Worm (Caenorhabditis elegans) whole organism, L3 larva: ENCODE data around the gene zak-1.

ENCODE experiments used
- ZK546.5 ChIP-seq: sonication (generic microtip); optimal IDR thresholded peaks from 2 replicates; lab custom pipeline; 2017; ENCODE audit warnings: missing biosample characterization, missing genetic modification characterization
- aly-2 ChIP-seq: fragments of 150-350 bp; optimal IDR thresholded peaks from 2 replicates; lab custom pipeline; 2014; ENCODE audit warnings: missing biosample characterization, missing genetic modification characterization
- ama-1 ChIP-seq: fragments of 150-350 bp; optimal IDR thresholded peaks from 2 replicates; lab custom pipeline; 2018
- ceh-16 ChIP-seq: sonication (generic microtip); optimal IDR thresholded peaks from 2 replicates; lab custom pipeline; 2017; ENCODE audit warnings: missing biosample characterization, missing genetic modification characterization
- ceh-28 ChIP-seq: fragments of 150-350 bp; optimal IDR thresholded peaks from 2 replicates; lab custom pipeline; 2014; ENCODE audit warnings: missing biosample characterization, missing genetic modification reagents, missing genetic modification characterization
- ceh-82 ChIP-seq: fragments of 150-350 bp; optimal IDR thresholded peaks from 2 replicates; lab custom pipeline; 2014; ENCODE audit warnings: missing biosample characterization, missing genetic modification characterization
- ceh-9 ChIP-seq: sonication (generic microtip); optimal IDR thresholded peaks from 2 replicates; lab custom pipeline; 2018; ENCODE audit warnings: missing biosample characterization, missing genetic modification characterization
- daf-12 ChIP-seq: fragments of 150-350 bp; optimal IDR thresholded peaks from 2 replicates; lab custom pipeline; 2014; ENCODE audit warnings: missing biosample characterization, missing genetic modification reagents, missing genetic modification characterization
- egl-27 ChIP-seq: sonication (generic microtip); optimal IDR thresholded peaks from 4 replicates; lab custom pipeline; 2017; ENCODE audit warnings: missing biosample characterization, missing genetic modification reagents, missing genetic modification characterization
- egl-5 ChIP-seq: fragments of 150-350 bp; optimal IDR thresholded peaks from 2 replicates; lab custom pipeline; 2017; ENCODE audit warnings: missing biosample characterization, missing genetic modification reagents, missing genetic modification characterization, inconsistent platforms
- elt-1 ChIP-seq: fragments of 150-350 bp; optimal IDR thresholded peaks from 2 replicates; lab custom pipeline; 2014; ENCODE audit warnings: missing biosample characterization, missing genetic modification characterization
- elt-2 ChIP-seq: sonication (generic microtip); optimal IDR thresholded peaks from 2 replicates; lab custom pipeline; 2016; ENCODE audit warnings: missing genetic modification reagents, mild to moderate bottlenecking, missing genetic modification characterization, missing compliant biosample characterization
- eor-1 ChIP-seq, 2 experiments: fragments of 150-350 bp; optimal IDR thresholded peaks; 2 replicates each; lab custom pipeline; 2014 to 2018; ENCODE audit warnings: missing biosample characterization in 2 of 2, missing genetic modification characterization in 2 of 2
- fkh-10 ChIP-seq: sonication (generic microtip); optimal IDR thresholded peaks from 2 replicates; lab custom pipeline; 2017; ENCODE audit warnings: missing biosample characterization, missing genetic modification reagents, missing genetic modification characterization
- fos-1 ChIP-seq: fragments of 150-350 bp; optimal IDR thresholded peaks from 2 replicates; lab custom pipeline; 2014; ENCODE audit warnings: missing biosample characterization, missing genetic modification characterization
- hmg-11 ChIP-seq: sonication (generic microtip); optimal IDR thresholded peaks from 2 replicates; lab custom pipeline; 2016; ENCODE audit warnings: missing genetic modification characterization, missing compliant biosample characterization
- jun-1 ChIP-seq: fragments of 150-350 bp; optimal IDR thresholded peaks from 2 replicates; lab custom pipeline; 2014; ENCODE audit warnings: missing biosample characterization, missing genetic modification reagents, missing genetic modification characterization
- lin-15B ChIP-seq: fragments of 150-350 bp; optimal IDR thresholded peaks from 2 replicates; lab custom pipeline; 2014; ENCODE audit warnings: missing biosample characterization, missing genetic modification characterization
- lin-39 ChIP-seq: fragments of 150-350 bp; optimal IDR thresholded peaks from 2 replicates; lab custom pipeline; 2018; ENCODE audit warnings: missing biosample characterization, missing genetic modification reagents, missing genetic modification characterization
- lsy-12 ChIP-seq: sonication (generic microtip); optimal IDR thresholded peaks from 2 replicates; lab custom pipeline; 2016; ENCODE audit warnings: mild to moderate bottlenecking, missing genetic modification characterization, missing compliant biosample characterization
- mml-1 ChIP-seq: fragments of 150-350 bp; sonication (generic microtip); optimal IDR thresholded peaks from 3 replicates; lab custom pipeline; 2014; ENCODE audit warnings: missing biosample characterization, missing genetic modification characterization
- nfya-1 ChIP-seq: sonication (generic microtip); optimal IDR thresholded peaks from 2 replicates; lab custom pipeline; 2017; ENCODE audit warnings: missing genetic modification characterization, mild to moderate bottlenecking, missing compliant biosample characterization, antibody characterized with exemption, moderate library complexity; ENCODE audit not compliant: insufficient read depth
- nhr-11 ChIP-seq: fragments of 150-350 bp; optimal IDR thresholded peaks from 2 replicates; lab custom pipeline; 2014; ENCODE audit warnings: missing biosample characterization, missing genetic modification characterization
- nhr-12 ChIP-seq: fragments of 150-350 bp; optimal IDR thresholded peaks from 2 replicates; lab custom pipeline; 2014; ENCODE audit warnings: missing biosample characterization, missing genetic modification characterization
- nhr-23 ChIP-seq: fragments of 150-350 bp; optimal IDR thresholded peaks from 2 replicates; lab custom pipeline; 2014; ENCODE audit warnings: missing biosample characterization, missing genetic modification reagents, missing genetic modification characterization
- nhr-237 ChIP-seq: fragments of 150-350 bp; optimal IDR thresholded peaks from 2 replicates; lab custom pipeline; 2014; ENCODE audit warnings: missing biosample characterization, missing genetic modification characterization
- nhr-25 ChIP-seq: sonication (generic microtip); optimal IDR thresholded peaks from 2 replicates; lab custom pipeline; 2017; ENCODE audit warnings: missing biosample characterization, missing genetic modification characterization
- nhr-28 ChIP-seq: fragments of 150-350 bp; optimal IDR thresholded peaks from 2 replicates; lab custom pipeline; 2014; ENCODE audit warnings: missing biosample characterization, missing genetic modification characterization
- nhr-43 ChIP-seq: sonication (generic microtip); optimal IDR thresholded peaks from 2 replicates; lab custom pipeline; 2016; ENCODE audit warnings: mild to moderate bottlenecking, missing genetic modification characterization, missing compliant biosample characterization; ENCODE audit not compliant: poor library complexity, severe bottlenecking
- nhr-67 ChIP-seq: fragments of 150-350 bp; optimal IDR thresholded peaks from 2 replicates; lab custom pipeline; 2014; ENCODE audit warnings: missing biosample characterization, missing genetic modification characterization
- nhr-76 ChIP-seq: fragments of 150-350 bp; sonication (generic microtip); optimal IDR thresholded peaks from 5 replicates; lab custom pipeline; 2014; ENCODE audit warnings: missing biosample characterization, missing genetic modification characterization
- nhr-77 ChIP-seq: fragments of 150-350 bp; optimal IDR thresholded peaks from 2 replicates; lab custom pipeline; 2014; ENCODE audit warnings: missing biosample characterization, missing genetic modification characterization
- pha-4 ChIP-seq: fragments of 150-350 bp; optimal IDR thresholded peaks from 2 replicates; lab custom pipeline; 2014; ENCODE audit warnings: missing biosample characterization, missing genetic modification reagents, missing genetic modification characterization
- pqm-1 ChIP-seq: fragments of 150-350 bp; optimal IDR thresholded peaks from 2 replicates; lab custom pipeline; 2017; ENCODE audit warnings: missing biosample characterization, missing genetic modification characterization, inconsistent platforms
- sea-2 ChIP-seq: fragments of 150-350 bp; sonication (generic microtip); optimal IDR thresholded peaks from 4 replicates; lab custom pipeline; 2014; ENCODE audit warnings: missing biosample characterization, missing genetic modification reagents, missing genetic modification characterization
- snpc-4 ChIP-seq: fragments of 150-350 bp; optimal IDR thresholded peaks from 2 replicates; lab custom pipeline; 2014; ENCODE audit warnings: missing biosample characterization, missing genetic modification characterization
- tbx-2 ChIP-seq: sonication (generic microtip); optimal IDR thresholded peaks from 2 replicates; lab custom pipeline; 2016; ENCODE audit warnings: mild to moderate bottlenecking, missing genetic modification characterization, missing compliant biosample characterization
- unc-39 ChIP-seq: sonication (generic microtip); optimal IDR thresholded peaks from 4 replicates; lab custom pipeline; 2017; ENCODE audit warnings: missing biosample characterization, missing genetic modification characterization
- unc-62 ChIP-seq: fragments of 150-350 bp; sonication (generic microtip); optimal IDR thresholded peaks from 4 replicates; lab custom pipeline; 2014; ENCODE audit warnings: missing biosample characterization, missing genetic modification reagents, missing genetic modification characterization
- zag-1 ChIP-seq: fragments of 150-350 bp; optimal IDR thresholded peaks from 2 replicates; lab custom pipeline; 2014; ENCODE audit warnings: missing biosample characterization, missing genetic modification characterization
- ztf-11 ChIP-seq: fragments of 150-350 bp; optimal IDR thresholded peaks from 2 replicates; lab custom pipeline; 2014; ENCODE audit warnings: missing biosample characterization, missing genetic modification characterization
- ztf-4 ChIP-seq: fragments of 150-350 bp; optimal IDR thresholded peaks from 2 replicates; lab custom pipeline; 2014; ENCODE audit warnings: missing biosample characterization, missing genetic modification characterization

Gene zak-1

ce11 chrIII:6872534-6873150, 16.0 kb upstream of the zak-1 start, which contains the start of gene K04C2.3:
K04C2.3 (plus strand) TSS chrIII:6873089.
- TF ChIP-seq pqm-1 (tag; lab: Kevin White, UChicago) (peak; percentile 89), ama-1 (lab: Kevin White, UChicago) (no peak), nhr-77 (tag; lab: Kevin White, UChicago) (no peak), elt-2 (peak; percentile 31), jun-1 (tag; lab: Kevin White, UChicago) (peak; percentile 14), nhr-23 (tag; lab: Kevin White, UChicago) (peak; percentile 40), nhr-43 (tag; lab: Kevin White, UChicago) (peak; percentile 67)

- TF ChIP-seq nhr-43 (tag; lab: Kevin White, UChicago) (no peak), ceh-16 (no peak), elt-2 (no peak), ztf-4 (tag; lab: Kevin White, UChicago) (no peak), nhr-28 (tag; lab: Kevin White, UChicago) (no peak), egl-27 (tag; lab: Kevin White, UChicago) (no peak), ZK546.5 (tag; lab: Kevin White, UChicago) (no peak), fos-1 (no peak), lin-15B (no peak), ama-1 (lab: Kevin White, UChicago) (peak; percentile 29), nfya-1 (tag; lab: Kevin White, UChicago) (peak; percentile 33), nhr-23 (tag; lab: Kevin White, UChicago) (no peak), lin-39 (peak; percentile 18), egl-5 (tag; lab: Kevin White, UChicago) (peak; percentile 37)
Measured at ce11 chrIII:6871668-6872067, 15.1 kb upstream of the zak-1 start.

ce11 chrIII:6871067-6871466, 14.5 kb upstream of the zak-1 start:
- peak; percentile 41 for TF ChIP-seq nfya-1 (tag; lab: Kevin White, UChicago)
- no peak for TF ChIP-seq jun-1 (tag; lab: Kevin White, UChicago)
- peak; percentile 59 for TF ChIP-seq lin-39

- TF ChIP-seq mml-1 (tag; lab: Kevin White, UChicago) (no peak), eor-1 (tag; optimal IDR thresholded peaks at IDR 0.05; lab: Kevin White, UChicago) (no peak), hmg-11 (tag; lab: Kevin White, UChicago) (no peak)
Measured at ce11 chrIII:6869996-6870395, 13.4 kb upstream of the zak-1 start, which contains the start of gene K04C2.8. K04C2.8 (plus strand) TSS chrIII:6870296.

ce11 chrIII:6869268-6869667, 12.7 kb upstream of the zak-1 start, which contains the start of the genes cra-1 and kbp-1:
cra-1 (minus strand) TSS chrIII:6869460.
kbp-1 (plus strand) TSS chrIII:6869633.
- TF ChIP-seq unc-39 (tag; lab: Kevin White, UChicago) = no peak
- no peak for TF ChIP-seq zag-1 (tag; lab: Kevin White, UChicago)
- no peak for TF ChIP-seq ZK546.5 (tag; lab: Kevin White, UChicago)
- TF ChIP-seq ceh-28 (tag; lab: Kevin White, UChicago) = no peak
- no peak for TF ChIP-seq ama-1 (lab: Kevin White, UChicago)
- TF ChIP-seq unc-62 (GFP tag; lab: Kevin White, UChicago) = no peak
- no peak for TF ChIP-seq daf-12 (tag; lab: Kevin White, UChicago)
- TF ChIP-seq tbx-2 = no peak
- TF ChIP-seq eor-1 (tag; optimal IDR thresholded peaks at IDR 0.05; lab: Kevin White, UChicago) = no peak
- no peak for TF ChIP-seq egl-27 (tag; lab: Kevin White, UChicago)
- TF ChIP-seq elt-1 (tag; lab: Kevin White, UChicago) = no peak
- no peak for TF ChIP-seq nhr-67 (tag; lab: Kevin White, UChicago)
- TF ChIP-seq hmg-11 (tag; lab: Kevin White, UChicago) = no peak
- TF ChIP-seq nhr-25 = no peak
- no peak for TF ChIP-seq nhr-43 (tag; lab: Kevin White, UChicago)
- no peak for TF ChIP-seq nhr-237 (tag; lab: Kevin White, UChicago)
- TF ChIP-seq lin-39 = peak; percentile 22
- TF ChIP-seq nhr-76 (tag; lab: Kevin White, UChicago) = no peak
- TF ChIP-seq ztf-11 (tag; lab: Kevin White, UChicago) = no peak
- peak; percentile 52 for TF ChIP-seq nfya-1 (tag; lab: Kevin White, UChicago)
- peak; percentile 64 for TF ChIP-seq egl-5 (tag; lab: Kevin White, UChicago)
- TF ChIP-seq lsy-12 (tag; lab: Kevin White, UChicago) = no peak
- TF ChIP-seq nhr-28 (tag; lab: Kevin White, UChicago) = no peak
- no peak for TF ChIP-seq ceh-82 (tag; lab: Kevin White, UChicago)
- no peak for TF ChIP-seq nhr-77 (tag; lab: Kevin White, UChicago)
- no peak for TF ChIP-seq ztf-4 (tag; lab: Kevin White, UChicago)
- TF ChIP-seq sea-2 = no peak
- no peak for TF ChIP-seq nhr-11 (tag; lab: Kevin White, UChicago)
- peak; percentile 52 for TF ChIP-seq pha-4 (tag; lab: Kevin White, UChicago)
- TF ChIP-seq elt-2 = peak; percentile 5
- no peak for TF ChIP-seq ceh-9 (tag; lab: Kevin White, UChicago)
- TF ChIP-seq nhr-12 (tag; lab: Kevin White, UChicago) = no peak
- no peak for TF ChIP-seq ceh-16
- no peak for TF ChIP-seq aly-2 (tag; lab: Kevin White, UChicago)
- peak; percentile 32 for TF ChIP-seq snpc-4 (tag; lab: Kevin White, UChicago)
- TF ChIP-seq pqm-1 (tag; lab: Kevin White, UChicago) = no peak
- no peak for TF ChIP-seq fkh-10 (GFP tag; lab: Kevin White, UChicago)
